Worm (Caenorhabditis elegans) whole organism, L2 larva: ENCODE measurements around the gene F29G6.1.

Experiments used
- C34F6.9 ChIP-seq: fragments of 150-350 bp; optimal IDR thresholded peaks from 2 replicates; lab custom pipeline; 2014; ENCODE audit warnings: missing biosample characterization, missing genetic modification characterization
- F13H6.1 ChIP-seq: sonication (generic microtip); optimal IDR thresholded peaks from 2 replicates; lab custom pipeline; 2016; ENCODE audit warnings: missing genetic modification characterization, missing compliant biosample characterization
- R02D3.7 ChIP-seq: fragments of 150-350 bp; optimal IDR thresholded peaks from 2 replicates; lab custom pipeline; 2014; ENCODE audit warnings: missing biosample characterization, missing genetic modification characterization
- Y55F3AM.14 ChIP-seq: fragments of 200-800 bp; sonication (Bioruptor generic); optimal IDR thresholded peaks from 2 replicates; lab custom pipeline; 2018; ENCODE audit warnings: mild to moderate bottlenecking, missing genetic modification characterization, missing compliant biosample characterization
- ZK546.5 ChIP-seq: sonication (generic microtip); optimal IDR thresholded peaks from 2 replicates; lab custom pipeline; 2017; ENCODE audit warnings: missing biosample characterization, missing genetic modification characterization
- alr-1 ChIP-seq: fragments of 150-350 bp; optimal IDR thresholded peaks from 2 replicates; lab custom pipeline; 2014; ENCODE audit warnings: missing biosample characterization, missing genetic modification characterization
- aly-2 ChIP-seq: fragments of 150-350 bp; optimal IDR thresholded peaks from 2 replicates; lab custom pipeline; 2014; ENCODE audit warnings: missing biosample characterization, missing genetic modification characterization
- ama-1 ChIP-seq: fragments of 150-350 bp; optimal IDR thresholded peaks from 2 replicates; lab custom pipeline; 2018; ENCODE audit warnings: inconsistent platforms
- blmp-1 ChIP-seq: sonication (generic microtip); optimal IDR thresholded peaks from 2 replicates; lab custom pipeline; 2017; ENCODE audit warnings: missing genetic modification characterization, mild to moderate bottlenecking, missing compliant biosample characterization, antibody characterized with exemption, moderate library complexity; ENCODE audit not compliant: insufficient read depth
- ceh-16 ChIP-seq: fragments of 150-350 bp; optimal IDR thresholded peaks from 2 replicates; lab custom pipeline; 2014; ENCODE audit warnings: missing biosample characterization, missing genetic modification characterization
- ceh-82 ChIP-seq: fragments of 150-350 bp; optimal IDR thresholded peaks from 2 replicates; lab custom pipeline; 2014; ENCODE audit warnings: missing biosample characterization, missing genetic modification characterization
- crh-2 ChIP-seq: sonication (generic microtip); optimal IDR thresholded peaks from 2 replicates; lab custom pipeline; 2017; ENCODE audit warnings: missing biosample characterization, missing genetic modification characterization
- dmd-4 ChIP-seq: sonication (generic microtip); optimal IDR thresholded peaks from 2 replicates; lab custom pipeline; 2017; ENCODE audit warnings: missing biosample characterization, missing genetic modification characterization
- egl-27 ChIP-seq: sonication (generic microtip); optimal IDR thresholded peaks from 3 replicates; lab custom pipeline; 2017; ENCODE audit warnings: missing biosample characterization, missing genetic modification reagents, missing genetic modification characterization
- elt-1 ChIP-seq: fragments of 150-350 bp; optimal IDR thresholded peaks from 2 replicates; lab custom pipeline; 2014; ENCODE audit warnings: missing biosample characterization, missing genetic modification characterization
- elt-3 ChIP-seq: sonication (generic microtip); optimal IDR thresholded peaks from 2 replicates; lab custom pipeline; 2017; ENCODE audit warnings: missing biosample characterization, missing genetic modification characterization
- fos-1 ChIP-seq: fragments of 150-350 bp; optimal IDR thresholded peaks from 2 replicates; lab custom pipeline; 2014; ENCODE audit warnings: missing biosample characterization, missing genetic modification characterization
- gmeb-1 ChIP-seq: fragments of 150-350 bp; optimal IDR thresholded peaks from 2 replicates; lab custom pipeline; 2014; ENCODE audit warnings: missing biosample characterization, missing genetic modification characterization
- lin-11 ChIP-seq: fragments of 150-350 bp; sonication (generic microtip); optimal IDR thresholded peaks from 2 replicates; lab custom pipeline; 2014; ENCODE audit warnings: missing biosample characterization, missing genetic modification characterization, inconsistent platforms, mixed read lengths
- lin-13 ChIP-seq: fragments of 150-350 bp; optimal IDR thresholded peaks from 2 replicates; lab custom pipeline; 2014; ENCODE audit warnings: missing biosample characterization, missing genetic modification reagents, missing genetic modification characterization
- lin-39 ChIP-seq: fragments of 150-350 bp; optimal IDR thresholded peaks from 2 replicates; lab custom pipeline; 2014; ENCODE audit warnings: missing biosample characterization, missing genetic modification reagents, missing genetic modification characterization
- lsy-2 ChIP-seq, 2 experiments: fragments of 150-350 bp in 1 of 2; sonication (generic microtip) in 1 of 2; optimal IDR thresholded peaks; 2 replicates each; lab custom pipeline; 2014 to 2017; ENCODE audit warnings: missing biosample characterization in 2 of 2, missing genetic modification characterization in 2 of 2
- mab-5 ChIP-seq: fragments of 150-350 bp; optimal IDR thresholded peaks from 2 replicates; lab custom pipeline; 2014; ENCODE audit warnings: missing biosample characterization, missing genetic modification characterization
- mbf-1 ChIP-seq: sonication (generic microtip); optimal IDR thresholded peaks from 2 replicates; lab custom pipeline; 2017; ENCODE audit warnings: missing biosample characterization, missing genetic modification characterization
- mdl-1 ChIP-seq, 2 experiments: fragments of 150-350 bp in 1 of 2; sonication (generic microtip) in 1 of 2; optimal IDR thresholded peaks; 2 replicates each; lab custom pipeline; 2017; ENCODE audit warnings: missing biosample characterization in 2 of 2, missing genetic modification characterization in 2 of 2
- nhr-10 ChIP-seq: sonication (generic microtip); optimal IDR thresholded peaks from 2 replicates; lab custom pipeline; 2017; ENCODE audit warnings: missing biosample characterization, missing genetic modification characterization
- nhr-11 ChIP-seq: fragments of 150-350 bp; optimal IDR thresholded peaks from 2 replicates; lab custom pipeline; 2014; ENCODE audit warnings: missing biosample characterization, missing genetic modification characterization
- nhr-12 ChIP-seq: fragments of 150-350 bp; optimal IDR thresholded peaks from 2 replicates; lab custom pipeline; 2014; ENCODE audit warnings: missing biosample characterization, missing genetic modification characterization
- nhr-129 ChIP-seq: fragments of 150-350 bp; optimal IDR thresholded peaks from 2 replicates; lab custom pipeline; 2014; ENCODE audit warnings: missing biosample characterization, missing genetic modification characterization
- nhr-21 ChIP-seq: fragments of 150-350 bp; optimal IDR thresholded peaks from 2 replicates; lab custom pipeline; 2014; ENCODE audit warnings: missing biosample characterization, missing genetic modification characterization
- nhr-23 ChIP-seq: fragments of 150-350 bp; optimal IDR thresholded peaks from 2 replicates; lab custom pipeline; 2014; ENCODE audit warnings: missing biosample characterization, missing genetic modification reagents, missing genetic modification characterization
- nhr-237 ChIP-seq: fragments of 150-350 bp; optimal IDR thresholded peaks from 2 replicates; lab custom pipeline; 2014; ENCODE audit warnings: missing biosample characterization, missing genetic modification characterization
- nhr-25 ChIP-seq: fragments of 150-350 bp; sonication (generic microtip); optimal IDR thresholded peaks from 3 replicates; lab custom pipeline; 2014; ENCODE audit warnings: missing biosample characterization, missing genetic modification characterization
- nhr-6 ChIP-seq: fragments of 150-350 bp; optimal IDR thresholded peaks from 2 replicates; lab custom pipeline; 2014; ENCODE audit warnings: missing biosample characterization, missing genetic modification characterization
- nhr-77 ChIP-seq: fragments of 150-350 bp; optimal IDR thresholded peaks from 2 replicates; lab custom pipeline; 2014; ENCODE audit warnings: missing biosample characterization, missing genetic modification characterization
- peb-1 ChIP-seq: fragments of 150-350 bp; optimal IDR thresholded peaks from 2 replicates; lab custom pipeline; 2014; ENCODE audit warnings: missing biosample characterization, missing genetic modification characterization
- sem-4 ChIP-seq: fragments of 150-350 bp; optimal IDR thresholded peaks from 2 replicates; lab custom pipeline; 2014; ENCODE audit warnings: missing biosample characterization, missing genetic modification reagents, missing genetic modification characterization
- skn-1 ChIP-seq: sonication (generic microtip); optimal IDR thresholded peaks from 2 replicates; lab custom pipeline; 2017; ENCODE audit warnings: missing biosample characterization, missing genetic modification characterization
- sma-3 ChIP-seq: sonication (generic microtip); optimal IDR thresholded peaks from 2 replicates; lab custom pipeline; 2016; ENCODE audit warnings: missing genetic modification reagents, missing genetic modification characterization, missing compliant biosample characterization
- sma-9 ChIP-seq, 2 experiments: fragments of 150-350 bp in 1 of 2; sonication (generic microtip) in 1 of 2; optimal IDR thresholded peaks; 2 replicates each; lab custom pipeline; 2014 to 2016; ENCODE audit warnings: missing genetic modification characterization in 2 of 2, mild to moderate bottlenecking in 1 of 2, missing biosample characterization in 1 of 2, missing compliant biosample characterization in 1 of 2, missing genetic modification reagents in 1 of 2, moderate library complexity in 1 of 2
- snpc-4 ChIP-seq: fragments of 150-350 bp; optimal IDR thresholded peaks from 2 replicates; lab custom pipeline; 2014; ENCODE audit warnings: missing biosample characterization, missing genetic modification characterization
- unc-39 ChIP-seq: fragments of 150-350 bp; optimal IDR thresholded peaks from 2 replicates; lab custom pipeline; 2014; ENCODE audit warnings: missing biosample characterization, missing genetic modification characterization
- unc-55 ChIP-seq: fragments of 150-350 bp; sonication (generic microtip); optimal IDR thresholded peaks from 3 replicates; lab custom pipeline; 2014; ENCODE audit warnings: missing biosample characterization, missing genetic modification reagents, missing genetic modification characterization
- unc-62 ChIP-seq: fragments of 150-350 bp; optimal IDR thresholded peaks from 2 replicates; lab custom pipeline; 2014; ENCODE audit warnings: missing biosample characterization, missing genetic modification reagents, missing genetic modification characterization
- zag-1 ChIP-seq: fragments of 150-350 bp; optimal IDR thresholded peaks from 2 replicates; lab custom pipeline; 2014; ENCODE audit warnings: missing biosample characterization, missing genetic modification characterization
- ztf-1 ChIP-seq: fragments of 200-800 bp; sonication (Bioruptor generic); conservative IDR thresholded peaks from 2 replicates; pipeline ENCODE4 v1.3.6; 2022; ENCODE audit warnings: missing genetic modification characterization, missing compliant biosample characterization
- ztf-11 ChIP-seq: sonication (generic microtip); optimal IDR thresholded peaks from 2 replicates; lab custom pipeline; 2017; ENCODE audit warnings: missing biosample characterization, missing genetic modification characterization
- ztf-4 ChIP-seq: fragments of 150-350 bp; optimal IDR thresholded peaks from 2 replicates; lab custom pipeline; 2014; ENCODE audit warnings: missing biosample characterization, missing genetic modification characterization

The F29G6.1 gene

ce11 chrX:11466444-11467319 lies 35.4 kb upstream of the F29G6.1 start:
- TF ChIP-seq ztf-11, result no peak
- TF ChIP-seq ztf-1, result no peak
- no peak for TF ChIP-seq unc-62 (GFP tag; lab: Kevin White, UChicago)
- no peak for TF ChIP-seq peb-1
- no peak for TF ChIP-seq unc-55 (GFP tag; lab: Kevin White, UChicago)
- TF ChIP-seq zag-1 (tag; lab: Kevin White, UChicago), result no peak
- TF ChIP-seq ceh-16 (tag; lab: Kevin White, UChicago), result no peak
- no peak for TF ChIP-seq sma-3 (GFP tag; lab: Kevin White, UChicago)
- TF ChIP-seq F13H6.1 (tag; lab: Kevin White, UChicago), result peak; percentile 44
- TF ChIP-seq egl-27 (tag; lab: Kevin White, UChicago), result no peak
- TF ChIP-seq sem-4, result no peak
- peak; percentile 8 for TF ChIP-seq sma-9 (GFP tag; optimal IDR thresholded peaks at IDR 0.05; lab: Kevin White, UChicago)
- no peak for TF ChIP-seq sma-9 (tag; optimal IDR thresholded peaks at IDR 0.05; lab: Kevin White, UChicago)
- TF ChIP-seq nhr-77, result no peak
- TF ChIP-seq fos-1 (tag; lab: Kevin White, UChicago), result peak; percentile 14
- no peak for TF ChIP-seq ceh-82 (tag; lab: Kevin White, UChicago)
- no peak for TF ChIP-seq R02D3.7
- no peak for TF ChIP-seq nhr-23

ce11 chrX:11467320-11467732 lies 34.7 kb upstream of the F29G6.1 start:
- no peak for TF ChIP-seq mbf-1 (tag; lab: Kevin White, UChicago)
- TF ChIP-seq dmd-4, result no peak
- TF ChIP-seq alr-1 (tag; lab: Kevin White, UChicago), result no peak
- TF ChIP-seq sma-9 (GFP tag; optimal IDR thresholded peaks at IDR 0.05; lab: Kevin White, UChicago), result peak; percentile 71
- no peak for TF ChIP-seq sma-9 (tag; optimal IDR thresholded peaks at IDR 0.05; lab: Kevin White, UChicago)
- TF ChIP-seq nhr-12, result no peak
- peak; percentile 80 for TF ChIP-seq ztf-4 (tag; lab: Kevin White, UChicago)
- peak; percentile 90 for TF ChIP-seq F13H6.1 (tag; lab: Kevin White, UChicago)
- TF ChIP-seq lin-11 (tag; lab: Kevin White, UChicago), result peak; percentile 69
- peak; percentile 84 for TF ChIP-seq sem-4
- no peak for TF ChIP-seq nhr-11 (tag; lab: Kevin White, UChicago)
- no peak for TF ChIP-seq nhr-23
- no peak for TF ChIP-seq elt-3 (tag; lab: Kevin White, UChicago)
- TF ChIP-seq fos-1 (tag; lab: Kevin White, UChicago), result peak; percentile 33
- no peak for TF ChIP-seq gmeb-1
- TF ChIP-seq unc-62 (GFP tag; lab: Kevin White, UChicago), result no peak
- no peak for TF ChIP-seq ZK546.5 (tag; lab: Kevin White, UChicago)
- no peak for TF ChIP-seq unc-39 (tag; lab: Kevin White, UChicago)
- peak; percentile 41 to 70 for TF ChIP-seq lsy-2 (tag; optimal IDR thresholded peaks at IDR 0.05; lab: Kevin White, UChicago)
- peak; percentile 16 for TF ChIP-seq snpc-4 (tag; lab: Kevin White, UChicago)
- TF ChIP-seq ama-1 (lab: Kevin White, UChicago), result peak; percentile 26
- no peak for TF ChIP-seq peb-1
- peak; percentile 38 for TF ChIP-seq ceh-82 (tag; lab: Kevin White, UChicago)
- TF ChIP-seq nhr-10, result no peak
- TF ChIP-seq nhr-77, result no peak
- no peak for TF ChIP-seq nhr-25 (tag; lab: Kevin White, UChicago)
- TF ChIP-seq R02D3.7, result no peak
- TF ChIP-seq mdl-1 (tag; optimal IDR thresholded peaks at IDR 0.05; lab: Kevin White, UChicago), result peak; percentile 41 to 88
- no peak for TF ChIP-seq aly-2
- peak; percentile 94 for TF ChIP-seq nhr-129 (tag; lab: Kevin White, UChicago)
- peak; percentile 86 for TF ChIP-seq Y55F3AM.14
- TF ChIP-seq unc-55 (GFP tag; lab: Kevin White, UChicago), result peak; percentile 80
- TF ChIP-seq mab-5 (tag; lab: Kevin White, UChicago), result no peak
- peak; percentile 54 for TF ChIP-seq egl-27 (tag; lab: Kevin White, UChicago)
- no peak for TF ChIP-seq blmp-1 (tag; lab: Kevin White, UChicago)
- TF ChIP-seq lin-13, result peak; percentile 43
- no peak for TF ChIP-seq lin-39
- no peak for TF ChIP-seq sma-3 (GFP tag; lab: Kevin White, UChicago)
- TF ChIP-seq nhr-21 (tag; lab: Kevin White, UChicago), result peak; percentile 16
- TF ChIP-seq ceh-16 (tag; lab: Kevin White, UChicago), result no peak
- no peak for TF ChIP-seq ztf-11
- peak; percentile 87 for TF ChIP-seq zag-1 (tag; lab: Kevin White, UChicago)
- no peak for TF ChIP-seq nhr-237 (tag; lab: Kevin White, UChicago)
- TF ChIP-seq ztf-1, result no peak
- TF ChIP-seq C34F6.9 (tag; lab: Kevin White, UChicago), result peak; percentile 89
- TF ChIP-seq skn-1 (tag; lab: Kevin White, UChicago), result no peak
- TF ChIP-seq crh-2 (tag; lab: Kevin White, UChicago), result peak; percentile 82
- no peak for TF ChIP-seq elt-1 (tag; lab: Kevin White, UChicago)
- peak; percentile 69 for TF ChIP-seq nhr-6
- TF ChIP-seq, all 48 proteins: peak for 21
